Fruit fly (Drosophila melanogaster): ENCODE results near the gene CG7255.

CG7255 gene

DNA sequence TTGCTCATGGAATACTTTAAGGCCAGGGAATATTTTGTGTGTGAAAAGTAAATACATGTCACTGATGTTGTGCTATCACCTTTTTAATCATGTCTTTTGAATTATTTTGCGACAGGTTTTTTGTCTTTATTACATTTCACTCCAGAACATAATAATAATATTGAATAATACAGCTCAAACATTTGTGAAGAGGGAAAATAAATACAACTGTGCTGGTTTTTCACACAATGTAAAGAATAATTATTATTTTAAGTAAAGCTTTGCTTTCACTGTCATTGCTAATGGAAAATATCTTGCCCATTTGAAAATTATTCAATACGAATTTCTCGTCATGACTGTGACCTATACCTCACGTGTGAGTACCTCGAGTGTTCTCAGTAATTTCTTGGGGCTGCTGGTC is 5.4 kb upstream of the CG7255 start, which contains the start of gene Best4:
TSS of gene Best4 (plus strand) at position 301 of the 400 bp plus-strand sequence.
- TF ChIP-seq amos (GFP tag; IDR thresholded peaks at IDR 0.05; ENCODE audit: partially characterized antibody) (no peak), CG10543 (GFP tag; optimal IDR thresholded peaks at IDR 0.05) (no peak), HmgD (GFP tag; optimal IDR thresholded peaks at IDR 0.05) (no peak), CG15601 (tag; optimal IDR thresholded peaks at IDR 0.05) (no peak), CG10431 (GFP tag; optimal IDR thresholded peaks at IDR 0.05) (no peak), nerfin-2 (GFP tag; IDR thresholded peaks at IDR 0.05; ENCODE audit: partially characterized antibody) (no peak), dimm (GFP tag; IDR thresholded peaks at IDR 0.05) (no peak), CG4854 (GFP tag; optimal IDR thresholded peaks at IDR 0.05) (no peak), CG15011 (GFP tag; optimal IDR thresholded peaks at IDR 0.05) (no peak), ara (GFP tag; IDR thresholded peaks at IDR 0.05) (no peak), CG34422 (GFP tag; IDR thresholded peaks at IDR 0.05) (no peak), sc (optimal IDR thresholded peaks at IDR 0.05) (no peak), sc (GFP tag; optimal IDR thresholded peaks at IDR 0.05) (no peak), CG12659 (GFP tag; optimal IDR thresholded peaks at IDR 0.05) (no peak), insv (GFP tag; optimal IDR thresholded peaks at IDR 0.05) (no peak)

dm6 chr3L:15302685-15303084 is 1.4 kb upstream of the CG7255 start, which contains the start of gene Best3:
Best3 (minus strand) TSS chr3L:15302785.
- TF ChIP-seq sens (GFP tag) (peak; percentile 42), vvl (GFP tag; IDR thresholded peaks at IDR 0.05) (no peak), insv (GFP tag; optimal IDR thresholded peaks at IDR 0.05) (no peak), aop (GFP tag; IDR thresholded peaks at IDR 0.05) (no peak), Elba2 (GFP tag; optimal IDR thresholded peaks at IDR 0.05) (peak; percentile 55)

DNA sequence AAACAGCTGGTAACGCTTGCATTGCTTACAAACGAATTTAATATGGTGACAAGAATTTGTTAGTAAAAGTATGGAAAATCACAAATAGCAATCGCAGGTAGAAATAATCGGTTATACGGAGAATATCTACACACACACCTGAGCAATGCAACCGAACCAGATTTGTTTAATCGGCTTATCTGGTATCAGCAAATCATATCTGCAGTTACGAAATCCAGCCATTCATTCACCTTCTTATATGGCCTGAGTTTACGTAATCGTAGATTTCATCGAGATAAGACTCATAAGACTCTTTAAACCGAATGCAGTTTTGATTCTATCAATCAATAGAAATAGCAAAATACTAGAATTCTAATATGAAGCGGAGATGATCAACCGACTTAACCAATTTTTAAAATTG is 425 bp upstream of the CG7255 start:
- TF ChIP-seq grn (GFP tag; optimal IDR thresholded peaks at IDR 0.05) (peak; percentile 80), MBD-R2 (GFP tag; IDR thresholded peaks at IDR 0.05) (no peak)

DNA sequence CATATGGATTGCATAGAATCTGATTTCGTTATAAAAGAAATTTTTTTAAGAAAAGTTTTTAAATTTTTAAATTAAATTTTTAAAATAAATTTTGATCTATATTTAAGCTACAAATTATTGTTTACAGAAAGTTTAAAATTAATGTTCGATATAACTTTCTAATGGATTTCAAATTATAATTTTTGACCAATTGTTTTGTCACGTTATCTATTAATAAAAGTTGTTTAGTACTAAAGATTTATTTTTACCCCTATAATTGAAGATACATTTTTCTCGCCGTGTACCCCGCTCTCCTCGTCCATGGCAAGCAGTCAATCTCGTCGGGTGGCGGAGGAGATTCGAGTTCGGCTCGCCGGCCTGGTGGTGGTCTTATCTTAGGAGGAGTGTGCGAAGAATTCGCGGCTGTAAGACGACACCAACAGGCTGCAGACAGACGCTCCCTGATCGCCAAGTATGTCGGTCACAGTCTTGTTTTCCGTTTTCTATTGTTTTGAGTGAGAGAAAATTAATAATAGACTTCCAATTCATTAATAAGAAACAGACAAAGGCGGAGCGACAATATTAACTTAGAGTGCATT is 1.1 kb downstream of the CG7255 start:
- no peak for TF ChIP-seq dm (GFP tag; optimal IDR thresholded peaks at IDR 0.05)
- peak; percentile 50 for TF ChIP-seq Xrp1 (GFP tag; IDR thresholded peaks at IDR 0.05)
- TF ChIP-seq YL-1 (GFP tag; optimal IDR thresholded peaks at IDR 0.05) = no peak
- TF ChIP-seq CG8388 (GFP tag; optimal IDR thresholded peaks at IDR 0.05) = no peak
- no peak for TF ChIP-seq fd3F (GFP tag; optimal IDR thresholded peaks at IDR 0.05)
- TF ChIP-seq kni (GFP tag; optimal IDR thresholded peaks at IDR 0.05) = no peak
- TF ChIP-seq CG2678 (tag; optimal IDR thresholded peaks at IDR 0.05) = peak; percentile 13
- TF ChIP-seq CG6654 (GFP tag; optimal IDR thresholded peaks at IDR 0.05) = no peak
- no peak for TF ChIP-seq crc (GFP tag; optimal IDR thresholded peaks at IDR 0.05)
- no peak for TF ChIP-seq corto (GFP tag; optimal IDR thresholded peaks at IDR 0.05)
- TF ChIP-seq CG11398 (GFP tag; optimal IDR thresholded peaks at IDR 0.05) = no peak
- no peak for TF ChIP-seq CG2712 (tag; optimal IDR thresholded peaks at IDR 0.05)
- no peak for TF ChIP-seq CG18619 (GFP tag; optimal IDR thresholded peaks at IDR 0.05)
- TF ChIP-seq GATAe (GFP tag; conservative IDR thresholded peaks at IDR 0.05) = peak; percentile 31
- no peak for TF ChIP-seq CG12219 (GFP tag; optimal IDR thresholded peaks at IDR 0.05)
- no peak for TF ChIP-seq wek (GFP tag; optimal IDR thresholded peaks at IDR 0.05)
- peak; percentile 42 for TF ChIP-seq CG9727 (GFP tag; optimal IDR thresholded peaks at IDR 0.05)
- TF ChIP-seq CG8944 (GFP tag; optimal IDR thresholded peaks at IDR 0.05) = no peak
- no peak for TF ChIP-seq fu2 (GFP tag; optimal IDR thresholded peaks at IDR 0.05)
- TF ChIP-seq zfh1 (GFP tag; IDR thresholded peaks at IDR 0.05) = no peak
- no peak for TF ChIP-seq CG6854 (GFP tag; optimal IDR thresholded peaks at IDR 0.05)
- TF ChIP-seq seq (GFP tag; IDR thresholded peaks at IDR 0.05) = no peak
- no peak for TF ChIP-seq Meics (GFP tag; optimal IDR thresholded peaks at IDR 0.05)
- no peak for TF ChIP-seq Hsf (GFP tag; optimal IDR thresholded peaks at IDR 0.05)
- no peak for TF ChIP-seq gsb-n (tag; optimal IDR thresholded peaks at IDR 0.05)
- no peak for TF ChIP-seq Blimp-1 (GFP tag; optimal IDR thresholded peaks at IDR 0.05)

All from whole organism, embryonic.